Worm (Caenorhabditis elegans) whole organism, dauer: Measurements from ENCODE around the gene oac-8.

Experiments used
- unc-62 ChIP-seq: sonication (generic microtip); optimal IDR thresholded peaks from 2 replicates; lab custom pipeline; 2017; ENCODE audit warnings: missing biosample characterization, missing genetic modification reagents, missing genetic modification characterization

The oac-8 gene

DNA sequence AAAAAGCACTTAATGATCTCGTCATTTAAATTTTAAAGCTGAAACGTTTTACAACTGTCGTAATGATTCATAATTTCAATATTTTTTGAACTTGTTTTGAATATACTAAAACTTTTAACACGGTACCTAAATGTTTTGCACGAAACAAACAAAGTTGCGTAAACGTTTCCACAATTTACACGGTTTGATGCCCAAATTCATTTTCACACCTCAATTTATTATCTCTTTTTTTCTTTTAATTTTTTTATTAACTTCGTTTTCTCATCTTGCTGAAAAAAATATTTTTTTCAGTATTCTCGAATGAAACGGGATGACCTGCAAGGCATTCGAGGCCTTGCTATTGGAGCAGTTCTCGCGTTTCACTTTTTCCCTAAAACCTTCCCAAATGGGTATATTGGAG, at the start of gene oac-8:
oac-8 (plus strand) TSS at position 301 of the 400 bp plus-strand sequence.
- TF ChIP-seq unc-62 (GFP tag; lab: Kevin White, UChicago), result no peak

ce11 chrIV:10538584-10538983, 45.8 kb upstream of the oac-8 start, which contains the start of gene T07G12.4:
TSS of gene T07G12.4 (minus strand) at chrIV:10538684.
- no peak for TF ChIP-seq unc-62 (GFP tag; lab: Kevin White, UChicago)

ce11 chrIV:10542283-10542682, 42.1 kb upstream of the oac-8 start:
- no peak for TF ChIP-seq unc-62 (GFP tag; lab: Kevin White, UChicago)

ce11 chrIV:10543361-10543760, 41.0 kb upstream of the oac-8 start:
- no peak for TF ChIP-seq unc-62 (GFP tag; lab: Kevin White, UChicago)

DNA sequence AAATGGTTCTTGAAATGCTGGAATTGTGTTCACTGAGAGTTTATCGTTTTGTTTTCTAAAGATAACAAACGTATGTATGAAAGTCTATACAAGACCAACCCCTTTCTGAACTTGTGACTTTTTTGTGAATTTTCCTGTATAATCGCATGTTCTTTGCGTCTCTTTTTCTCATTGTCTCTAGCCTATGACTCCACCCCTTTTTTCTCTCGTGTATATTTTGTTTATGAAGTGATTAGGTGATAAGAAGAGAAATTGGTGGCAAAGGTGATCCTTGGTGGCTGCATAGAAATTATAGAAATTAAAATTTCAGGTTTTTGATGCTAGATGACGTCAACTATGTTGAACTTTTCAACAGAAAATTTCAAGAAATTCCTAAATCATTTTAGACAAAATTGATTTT, 39.3 kb upstream of the oac-8 start, which contains the start of gene T07G12.5:
T07G12.5 (minus strand) TSS at position 101 of the 400 bp plus-strand sequence.
- TF ChIP-seq unc-62 (GFP tag; lab: Kevin White, UChicago), result no peak

- TF ChIP-seq unc-62 (GFP tag; lab: Kevin White, UChicago), result no peak
Measured at ce11 chrIV:10546589-10547136, 37.7 kb upstream of the oac-8 start, which contains the start of gene zim-1. TSS of gene zim-1 (plus strand) at chrIV:10547086.

DNA sequence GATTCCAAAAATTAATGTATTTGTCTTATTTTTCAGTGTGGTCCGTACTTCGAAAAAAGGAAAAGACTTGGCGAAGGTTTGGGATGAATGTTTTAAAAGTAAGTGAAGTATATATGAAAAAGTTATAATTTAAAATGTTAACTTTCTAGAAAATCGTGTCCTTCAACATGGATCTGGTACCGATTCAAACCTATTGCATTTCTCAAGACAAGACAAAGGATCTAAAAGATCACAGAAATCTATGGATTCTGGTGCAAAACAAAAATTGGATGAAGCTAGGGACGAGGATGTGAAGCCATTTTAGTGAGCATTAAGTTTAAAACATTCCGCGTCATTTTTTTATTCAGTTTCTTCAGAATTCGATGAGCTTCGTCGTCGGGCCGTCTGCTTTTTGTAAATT, 29.4 kb upstream of the oac-8 start, which contains the start of gene zim-2:
zim-2 (plus strand) TSS at position 301 of the 400 bp plus-strand sequence.
- no peak for TF ChIP-seq unc-62 (GFP tag; lab: Kevin White, UChicago)

DNA sequence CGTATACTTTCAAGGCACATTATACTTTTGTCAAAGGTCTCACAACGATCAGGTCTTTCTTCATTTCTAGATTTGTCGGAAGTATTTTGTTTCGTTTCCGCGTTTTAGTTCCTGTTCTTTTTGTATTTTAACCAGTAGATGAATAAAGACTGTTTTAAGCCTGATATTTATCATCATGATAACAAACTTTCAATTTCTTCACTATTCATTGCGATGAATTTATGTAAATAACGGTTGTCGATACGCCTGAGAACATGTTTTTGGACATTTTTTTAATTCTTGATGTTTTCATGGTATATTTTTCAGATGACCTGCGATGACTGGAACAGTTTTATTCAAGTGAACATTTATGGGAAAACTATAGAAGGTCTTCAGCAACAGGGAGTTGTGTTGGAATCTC, 25.9 kb upstream of the oac-8 start, which contains the start of gene zim-3:
zim-3 (plus strand) TSS at position 301 of the 400 bp plus-strand sequence.
- no peak for TF ChIP-seq unc-62 (GFP tag; lab: Kevin White, UChicago)

DNA sequence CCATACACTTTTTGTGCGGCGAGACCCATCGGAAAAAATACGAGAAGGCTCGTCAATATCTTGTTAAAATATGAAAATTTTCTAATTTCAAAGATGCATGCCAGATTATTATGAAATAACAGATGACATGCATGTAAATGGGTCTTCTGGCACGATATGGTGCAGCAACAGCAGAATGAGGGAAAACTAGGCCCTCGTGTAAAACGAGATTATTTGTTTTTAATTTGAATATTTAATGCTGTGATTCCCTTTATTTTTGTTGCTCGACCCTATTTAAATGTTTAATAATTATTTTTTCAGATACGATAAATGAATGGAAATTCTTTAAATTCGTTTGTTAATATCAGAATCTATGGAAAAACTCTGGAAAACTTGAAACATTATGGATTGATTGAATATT, 22.7 kb upstream of the oac-8 start, which contains the start of gene him-8:
him-8 (plus strand) TSS at position 301 of the 400 bp plus-strand sequence.
- TF ChIP-seq unc-62 (GFP tag; lab: Kevin White, UChicago), result no peak

DNA sequence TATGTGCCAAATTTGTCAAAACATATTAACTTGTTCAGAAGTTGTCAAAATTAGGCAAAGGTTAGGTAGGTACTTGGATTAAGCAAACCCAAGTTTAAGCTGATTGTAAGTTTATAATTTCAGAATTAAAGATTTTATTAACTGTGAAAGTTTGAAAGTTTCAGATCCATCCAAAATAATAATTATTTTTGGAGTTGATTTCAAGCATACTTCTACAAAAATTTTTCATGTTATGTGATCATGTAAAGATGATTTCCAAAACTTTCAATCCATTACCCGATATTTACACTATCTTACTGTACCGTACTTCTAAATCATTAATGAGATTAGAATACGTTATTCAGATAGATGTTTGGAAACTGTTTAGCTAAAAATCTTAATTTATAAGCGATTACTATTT, 19.7 kb upstream of the oac-8 start:
- no peak for TF ChIP-seq unc-62 (GFP tag; lab: Kevin White, UChicago)

DNA sequence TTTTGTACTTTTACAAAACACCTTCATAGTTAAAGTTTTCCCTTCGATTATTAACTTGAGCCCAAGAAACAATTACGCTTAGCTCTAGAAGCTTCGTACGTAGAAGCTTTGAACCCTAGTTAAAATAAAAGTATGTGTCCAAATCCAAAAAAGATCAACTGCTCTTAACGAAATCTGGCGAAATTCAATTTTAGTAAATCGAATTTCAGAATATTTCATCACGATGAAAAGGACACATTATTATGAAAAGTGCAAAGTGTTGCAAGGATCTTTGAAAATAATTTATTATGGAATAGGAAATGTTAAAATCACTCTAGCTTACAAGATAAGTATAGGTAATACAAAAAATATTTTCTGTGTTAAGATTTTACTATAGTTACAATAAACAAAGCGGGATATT, 19.1 kb upstream of the oac-8 start:
- no peak for TF ChIP-seq unc-62 (GFP tag; lab: Kevin White, UChicago)

DNA sequence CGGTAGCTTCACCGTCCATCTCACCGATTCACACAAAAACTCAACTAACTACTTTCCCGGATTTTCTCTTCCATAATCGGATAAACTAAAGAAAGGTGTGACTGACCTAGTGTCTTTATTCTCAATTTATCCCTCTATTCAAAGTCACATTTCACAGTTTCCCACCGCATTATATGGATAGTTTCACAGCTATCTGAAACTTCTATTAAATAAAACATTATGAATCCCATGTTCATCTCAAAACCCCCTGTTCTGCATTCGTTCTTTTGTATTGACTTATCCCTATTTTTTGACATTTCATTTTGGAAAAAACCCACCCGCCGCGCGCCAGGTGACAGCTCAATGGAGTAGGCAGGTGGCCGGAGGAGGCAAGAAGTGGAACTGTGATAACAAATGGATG, 16.5 kb upstream of the oac-8 start:
- no peak for TF ChIP-seq unc-62 (GFP tag; lab: Kevin White, UChicago)

DNA sequence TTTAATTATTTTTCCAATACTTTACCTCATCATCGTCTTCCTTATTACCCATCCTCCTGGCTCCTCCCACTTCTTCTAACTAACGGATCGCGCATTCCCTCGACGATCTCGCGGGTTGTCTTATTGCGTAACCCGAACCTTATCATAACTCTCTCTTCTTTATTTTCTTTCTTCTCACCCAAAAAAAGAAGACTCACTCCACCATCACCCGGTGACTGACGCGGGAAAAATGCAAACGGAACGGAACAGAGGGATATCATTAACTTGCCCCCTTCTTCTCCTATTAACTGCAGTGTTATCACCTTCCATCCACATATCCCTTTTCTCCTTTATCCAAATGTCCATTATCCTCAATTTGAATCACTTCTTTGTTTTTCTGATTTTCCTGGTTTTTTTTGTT, 14.3 kb upstream of the oac-8 start:
- TF ChIP-seq unc-62 (GFP tag; lab: Kevin White, UChicago), result no peak

ce11 chrIV:10571020-10571419, 13.3 kb upstream of the oac-8 start:
- no peak for TF ChIP-seq unc-62 (GFP tag; lab: Kevin White, UChicago)

ce11 chrIV:10573471-10573870, 10.9 kb upstream of the oac-8 start:
- TF ChIP-seq unc-62 (GFP tag; lab: Kevin White, UChicago), result no peak

ce11 chrIV:10574471-10574870, 9.9 kb upstream of the oac-8 start:
- TF ChIP-seq unc-62 (GFP tag; lab: Kevin White, UChicago), result no peak

DNA sequence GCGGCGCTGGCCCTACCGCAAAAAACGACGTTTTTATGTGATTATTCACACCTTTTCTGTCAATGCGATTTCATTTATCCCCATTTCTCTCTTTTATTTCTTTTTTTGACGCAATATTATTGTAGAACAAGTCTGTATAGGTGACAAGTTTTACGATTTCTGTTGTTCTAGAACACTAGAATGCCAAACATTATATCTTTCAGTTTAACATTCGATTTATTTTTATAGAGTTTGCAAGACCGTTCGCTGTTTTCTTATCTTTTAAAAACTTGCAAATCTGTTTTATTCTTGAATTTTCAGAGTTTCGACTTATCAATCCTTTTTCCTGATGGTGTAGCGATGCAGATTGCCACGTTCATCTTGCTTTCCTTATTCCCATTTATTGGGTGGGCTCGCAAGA, 8.3 kb upstream of the oac-8 start, which contains the start of gene efn-2:
efn-2 (plus strand) TSS at position 301 of the 400 bp plus-strand sequence.
- no peak for TF ChIP-seq unc-62 (GFP tag; lab: Kevin White, UChicago)
